Worm (Caenorhabditis elegans) whole organism, late embryonic: ENCODE data around the gene Y67H2A.10.

Experiments used
- ceh-22 ChIP-seq: sonication (generic microtip); optimal IDR thresholded peaks from 2 replicates; lab custom pipeline; 2017; ENCODE audit warnings: missing biosample characterization, missing genetic modification characterization
- ceh-45 ChIP-seq: fragments of 200-800 bp; sonication (Bioruptor generic); IDR thresholded peaks from 2 replicates; pipeline ENCODE4 v1.3.6; 2022; ENCODE audit warnings: missing genetic modification reagents, missing genetic modification characterization, missing compliant biosample characterization
- elt-2 ChIP-seq: sonication (generic microtip); optimal IDR thresholded peaks from 2 replicates; lab custom pipeline; 2016; ENCODE audit warnings: missing genetic modification reagents, missing genetic modification characterization, missing compliant biosample characterization
- ets-4 ChIP-seq: sonication (generic microtip); optimal IDR thresholded peaks from 2 replicates; lab custom pipeline; 2016; ENCODE audit warnings: missing genetic modification characterization, missing compliant biosample characterization
- nfya-1 ChIP-seq: sonication (generic microtip); optimal IDR thresholded peaks from 2 replicates; lab custom pipeline; 2017; ENCODE audit warnings: missing genetic modification characterization, mild to moderate bottlenecking, missing compliant biosample characterization, antibody characterized with exemption, moderate library complexity
- pha-4 ChIP-seq: fragments of 150-350 bp; optimal IDR thresholded peaks from 2 replicates; lab custom pipeline; 2018; ENCODE audit warnings: missing biosample characterization, missing genetic modification reagents, missing genetic modification characterization
- pqm-1 ChIP-seq: sonication (generic microtip); optimal IDR thresholded peaks from 2 replicates; lab custom pipeline; 2016; ENCODE audit warnings: missing genetic modification characterization, missing compliant biosample characterization
- rnt-1 ChIP-seq: sonication (generic microtip); optimal IDR thresholded peaks from 2 replicates; lab custom pipeline; 2016; ENCODE audit warnings: missing genetic modification characterization, missing compliant biosample characterization

DNA sequence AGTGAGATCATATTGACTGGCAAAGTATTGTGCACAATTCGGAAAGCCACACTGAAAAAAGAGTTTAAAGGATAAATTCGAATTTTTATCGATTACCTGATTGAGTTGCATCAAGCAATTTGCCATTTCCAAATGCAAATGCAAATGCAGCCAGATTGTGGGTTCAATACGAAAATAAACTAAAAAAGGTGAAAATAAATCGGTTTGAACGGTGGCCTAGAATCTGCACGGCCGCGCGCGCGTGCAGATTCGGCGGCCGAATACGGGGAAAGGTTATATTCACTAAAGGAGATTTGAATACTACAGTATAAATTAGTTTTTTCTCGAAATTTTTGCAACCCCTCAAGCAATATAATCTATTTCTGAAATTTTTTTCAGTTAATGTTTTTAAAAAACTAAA, at the start of gene Y67H2A.10:
- TF ChIP-seq elt-2 (tag; lab: Kevin White, UChicago) (peak; percentile 47), ceh-22 (tag; lab: Kevin White, UChicago) (no peak), rnt-1 (tag; lab: Kevin White, UChicago) (no peak), pha-4 (tag; lab: Kevin White, UChicago) (no peak), ceh-45 (no peak), ets-4 (tag; lab: Kevin White, UChicago) (peak; percentile 26), nfya-1 (tag; lab: Kevin White, UChicago) (no peak), pqm-1 (tag; lab: Kevin White, UChicago) (no peak)
